Fruit fly (Drosophila melanogaster) whole organism, wandering third instar larva: ENCODE measurements around the gene CG4291.

Source experiments
- Dfd ChIP-seq: fragments of >200 bp; optimal IDR thresholded peaks from 2 replicates; lab custom pipeline; 2017; ENCODE audit warnings: missing biosample characterization, missing genetic modification characterization
- fru ChIP-seq: fragments of 200-800 bp; sonication (Bioruptor generic); optimal IDR thresholded peaks from 3 replicates; lab custom pipeline; 2016; ENCODE audit warnings: missing biosample characterization, mild to moderate bottlenecking, missing genetic modification characterization
- h ChIP-seq: fragments of 200-800 bp; sonication (Bioruptor generic); optimal IDR thresholded peaks from 3 replicates; lab custom pipeline; 2016; ENCODE audit warnings: missing biosample characterization, mild to moderate bottlenecking, missing genetic modification characterization

dm6 chr2L:887788-888187, 35.3 kb upstream of the CG4291 start:
- TF ChIP-seq h (no peak), fru (GFP tag; lab: Kevin White, UChicago) (no peak), Dfd (GFP tag; lab: Kevin White, UChicago) (no peak)
